Worm (Caenorhabditis elegans): ENCODE data around the gene par-3.

ce11 chrIII:5624835-5625234 lies 39.2 kb upstream of the par-3 start, which contains the start of gene daf-4:
- TF ChIP-seq him-1 (tag; optimal IDR thresholded peaks at IDR 0.05) = no peak
- TF ChIP-seq dao-5 (tag; optimal IDR thresholded peaks at IDR 0.05) = no peak
- no peak for TF ChIP-seq W03F9.2 (tag; optimal IDR thresholded peaks at IDR 0.05)
